Fruit fly (Drosophila melanogaster) whole organism: ENCODE data around the gene dpr11.

Source experiments
- CG8478 ChIP-seq: fragments of >200 bp; optimal IDR thresholded peaks from 2 replicates; lab custom pipeline; 2018; ENCODE audit warnings: inconsistent platforms
- Dll ChIP-seq: fragments of >200 bp; optimal IDR thresholded peaks from 2 replicates; lab custom pipeline; 2017
- EcR ChIP-seq, 2 experiments: fragments of >200 bp; optimal IDR thresholded peaks; 2 replicates each; lab custom pipeline; 2017; ENCODE audit warnings: missing biosample characterization in 2 of 2, missing genetic modification characterization in 2 of 2, missing genetic modification reagents in 2 of 2
- pan ChIP-seq: fragments of >200 bp; optimal IDR thresholded peaks from 2 replicates; lab custom pipeline; 2017
- psq ChIP-seq: fragments of >200 bp; optimal IDR thresholded peaks from 2 replicates; lab custom pipeline; 2017
- usp ChIP-seq: fragments of >200 bp; optimal IDR thresholded peaks from 2 replicates; lab custom pipeline; 2017; ENCODE audit warnings: missing biosample characterization, missing genetic modification characterization, mixed read lengths

Gene dpr11

DNA sequence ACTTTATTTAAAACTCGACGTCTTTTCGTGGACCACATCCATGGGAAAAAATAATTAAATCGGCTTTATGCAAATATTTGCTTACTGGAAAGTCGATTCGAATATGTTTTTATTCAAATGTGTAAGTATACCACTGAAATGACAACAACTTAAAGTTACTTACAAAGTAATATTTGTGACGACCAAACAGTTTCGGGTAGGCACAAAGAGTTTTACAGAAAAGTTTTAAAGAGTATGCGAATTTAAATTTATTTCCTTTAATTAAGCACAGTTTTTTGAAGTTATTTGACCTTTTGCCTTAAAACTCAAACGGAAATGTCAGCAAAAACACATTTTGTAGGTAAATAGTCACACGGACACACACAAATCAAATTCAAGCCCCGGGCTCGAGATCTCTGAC is 44.4 kb downstream of the dpr11 start, which contains the start of gene Pif2:
Gene Pif2, plus strand, starts transcription at position 301 of the 400 bp plus-strand sequence.
- TF ChIP-seq Dll, result no peak
- no peak for TF ChIP-seq CG8478
- TF ChIP-seq pan (lab: Kevin White, UChicago), result no peak

DNA sequence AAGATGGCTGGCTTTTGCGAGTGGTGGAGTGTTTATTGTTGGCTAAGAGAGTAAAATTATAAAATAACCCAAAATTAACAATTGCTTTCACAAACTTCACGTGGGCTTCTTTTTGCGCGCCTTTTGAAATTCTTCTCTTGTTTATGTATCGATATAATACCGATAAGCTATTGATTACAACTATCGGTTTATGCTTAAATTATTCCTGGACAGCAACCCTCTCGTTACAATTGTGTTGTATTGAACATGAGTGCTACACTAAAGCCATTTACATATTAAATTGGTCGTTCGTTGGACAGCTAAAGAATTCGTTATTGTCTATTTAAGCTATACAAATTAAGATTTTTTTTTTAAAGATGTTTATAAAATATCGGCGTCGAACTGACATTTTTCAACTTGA is 59.1 kb downstream of the dpr11 start:
- TF ChIP-seq EcR (GFP tag; optimal IDR thresholded peaks at IDR 0.05; lab: Kevin White, UChicago) (no peak), Dll (no peak), pan (lab: Kevin White, UChicago) (no peak), CG8478 (no peak), psq (lab: Kevin White, UChicago) (no peak), usp (GFP tag; lab: Kevin White, UChicago) (no peak)

DNA sequence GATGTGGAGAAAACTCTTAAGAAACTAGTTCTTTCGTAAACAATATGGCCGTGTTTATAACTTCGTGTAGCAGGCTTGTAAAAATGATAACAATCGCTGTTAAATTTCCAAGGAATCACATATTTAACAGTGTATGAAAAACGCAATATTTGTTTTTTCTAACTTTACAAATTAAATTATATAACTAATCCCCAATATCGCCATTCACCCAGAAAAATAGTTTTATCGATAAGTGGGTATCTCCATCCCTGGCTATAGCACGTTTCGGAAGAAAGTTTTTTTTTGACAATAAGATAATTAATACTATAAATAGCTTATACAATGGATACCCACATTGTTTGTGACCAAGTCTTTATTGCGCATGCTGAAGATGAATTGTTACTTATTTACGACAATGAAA is 65.9 kb downstream of the dpr11 start, which contains the start of gene CG15185:
Gene CG15185, plus strand, starts transcription at position 301 of the 400 bp plus-strand sequence.
- TF ChIP-seq psq (lab: Kevin White, UChicago), result no peak
- TF ChIP-seq pan (lab: Kevin White, UChicago), result no peak
- TF ChIP-seq EcR (GFP tag; optimal IDR thresholded peaks at IDR 0.05; lab: Kevin White, UChicago), result no peak
- TF ChIP-seq Dll, result no peak
- TF ChIP-seq CG8478, result no peak
- TF ChIP-seq usp (GFP tag; lab: Kevin White, UChicago), result no peak

DNA sequence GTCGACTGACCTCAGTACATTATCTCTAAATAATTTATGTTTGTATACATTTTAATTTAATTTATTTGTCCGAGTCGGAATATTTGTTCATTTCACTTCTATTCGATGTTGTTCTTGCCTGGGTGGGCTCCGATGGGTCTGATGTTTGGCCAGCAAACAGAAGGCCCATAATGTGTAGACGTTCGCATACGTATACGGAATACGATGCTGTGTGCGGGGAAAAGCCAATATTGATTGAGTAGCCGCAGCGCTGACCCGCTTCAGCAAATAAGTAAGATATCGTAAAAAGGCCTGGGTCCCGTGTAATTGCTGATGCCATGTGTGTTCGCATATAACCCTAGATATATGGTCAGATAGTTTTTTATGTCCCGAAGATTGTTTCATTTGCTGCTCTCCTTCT is 88.7 kb downstream of the dpr11 start:
- TF ChIP-seq CG8478, result no peak

DNA sequence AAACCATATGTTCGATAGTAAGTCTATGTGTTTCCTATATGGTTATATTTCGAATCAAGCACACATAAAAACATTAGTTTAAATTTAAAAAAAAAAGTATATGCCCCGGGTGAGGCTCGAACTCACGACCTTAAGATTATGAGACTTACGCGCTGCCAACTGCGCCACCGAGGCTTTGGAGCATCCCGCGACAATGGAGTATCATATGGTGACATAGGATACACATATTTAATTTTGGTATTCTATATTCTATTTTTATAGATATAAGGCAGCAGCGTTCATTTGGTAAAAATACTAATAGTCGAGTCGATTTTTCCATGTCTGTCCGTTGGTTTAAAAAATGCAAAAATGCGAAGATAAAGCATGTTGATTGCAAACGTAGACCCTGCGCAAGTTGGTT is 97.2 kb downstream of the dpr11 start:
- no peak for TF ChIP-seq CG8478
- no peak for TF ChIP-seq EcR (GFP tag; optimal IDR thresholded peaks at IDR 0.05; lab: Kevin White, UChicago)
- no peak for TF ChIP-seq pan (lab: Kevin White, UChicago)
- TF ChIP-seq psq (lab: Kevin White, UChicago), result no peak
- TF ChIP-seq usp (GFP tag; lab: Kevin White, UChicago), result no peak
- TF ChIP-seq Dll, result no peak

DNA sequence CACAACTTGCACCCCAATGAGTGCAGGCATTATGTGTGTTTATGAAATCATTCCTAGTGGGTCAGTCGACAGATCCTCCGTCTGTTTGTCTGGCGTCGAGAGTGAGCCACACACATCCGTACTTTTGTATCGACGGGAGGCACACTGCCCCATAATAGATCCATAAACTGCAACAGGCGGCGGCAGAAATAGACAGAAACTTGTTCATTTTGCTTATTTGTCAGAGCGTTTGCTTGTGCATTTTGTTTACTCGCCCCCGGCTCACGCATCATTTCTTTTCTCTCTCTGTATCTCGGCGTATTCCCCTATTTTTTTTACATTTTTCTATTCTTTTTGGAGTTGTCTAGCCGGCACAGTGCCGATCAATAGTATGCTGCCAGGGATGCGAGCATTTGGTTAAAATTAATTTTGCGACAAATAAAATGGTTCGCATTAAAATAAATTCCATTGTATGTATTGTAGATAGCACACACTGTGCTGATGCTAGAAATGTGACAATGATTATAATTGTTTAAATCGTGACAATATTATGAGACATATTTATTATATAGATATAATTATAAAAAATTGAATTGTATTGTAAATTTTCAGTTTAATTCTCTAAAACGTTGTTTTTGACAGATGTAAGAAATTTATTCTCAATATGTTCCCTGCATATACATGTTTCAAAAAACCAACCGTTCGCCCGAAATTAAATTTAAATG is 111.2 kb downstream of the dpr11 start:
- TF ChIP-seq usp (GFP tag; lab: Kevin White, UChicago), result no peak
- TF ChIP-seq EcR (GFP tag; optimal IDR thresholded peaks at IDR 0.05; lab: Kevin White, UChicago), result no peak
- no peak for TF ChIP-seq psq (lab: Kevin White, UChicago)
- TF ChIP-seq CG8478, result no peak
- TF ChIP-seq Dll, result no peak
- TF ChIP-seq pan (lab: Kevin White, UChicago), result no peak
